Worm (Caenorhabditis elegans) whole organism, L4/young adult: ENCODE data around the gene oat-1.

ENCODE experiments used
- W03F9.2 ChIP-seq: fragments of 150-350 bp; optimal IDR thresholded peaks from 2 replicates; lab custom pipeline; 2014; ENCODE audit warnings: missing biosample characterization, missing genetic modification characterization
- dao-5 ChIP-seq: sonication (generic microtip); optimal IDR thresholded peaks from 2 replicates; lab custom pipeline; 2016; ENCODE audit warnings: missing genotype, missing genetic modification characterization, moderate library complexity, missing compliant biosample characterization
- him-1 ChIP-seq: sonication (generic microtip); optimal IDR thresholded peaks from 2 replicates; lab custom pipeline; 2016; ENCODE audit warnings: missing genotype, missing genetic modification reagents, missing genetic modification characterization, missing compliant biosample characterization

DNA sequence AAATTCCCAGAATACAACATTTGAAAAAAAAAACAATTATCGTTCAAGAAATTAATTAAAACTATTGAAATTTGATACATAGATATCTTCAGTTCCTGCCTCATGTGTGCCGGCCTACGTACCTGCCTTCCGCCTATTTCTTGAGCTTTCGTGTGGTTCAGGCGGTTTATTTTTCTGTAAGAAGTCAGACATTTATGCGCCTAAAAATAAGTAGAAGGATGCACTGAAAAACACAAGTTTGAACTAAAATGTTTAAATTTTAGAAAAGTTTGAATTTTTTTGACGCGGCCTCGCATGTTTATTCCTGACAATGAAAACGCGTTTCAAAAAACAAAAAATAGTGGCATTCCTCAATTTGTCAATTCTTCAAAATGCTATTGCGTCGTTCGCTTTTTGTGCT is 1.4 kb upstream of the oat-1 start, which contains the start of gene C28C12.11:
- TF ChIP-seq him-1 (tag; lab: Kevin White, UChicago) (no peak), dao-5 (tag; lab: Kevin White, UChicago) (no peak), W03F9.2 (tag; lab: Kevin White, UChicago) (no peak)
